Worm (Caenorhabditis elegans): ENCODE results near the gene ZK742.3.
A peak's percentile ranks its signal among the peaks of the same experiment; 100 is the strongest.

ZK742.3 gene

ce11 chrV:7809320-7810256, at the start of gene ZK742.3:
ZK742.3 (minus strand) TSS chrV:7809912.
- no peak for TF ChIP-seq ztf-11 (tag; optimal IDR thresholded peaks at IDR 0.05)
- TF ChIP-seq R02D3.7 (tag; optimal IDR thresholded peaks at IDR 0.05): no peak
- TF ChIP-seq lin-15B (tag; optimal IDR thresholded peaks at IDR 0.05): no peak
- TF ChIP-seq elt-1 (tag; optimal IDR thresholded peaks at IDR 0.05): no peak
- TF ChIP-seq mml-1 (tag; optimal IDR thresholded peaks at IDR 0.05): no peak
- TF ChIP-seq nhr-77 (tag; optimal IDR thresholded peaks at IDR 0.05): no peak
- TF ChIP-seq ztf-4 (tag; optimal IDR thresholded peaks at IDR 0.05): no peak
- no peak for TF ChIP-seq unc-62 (GFP tag; optimal IDR thresholded peaks at IDR 0.05)
- no peak for TF ChIP-seq unc-39 (tag; optimal IDR thresholded peaks at IDR 0.05)
- TF ChIP-seq pha-4 (tag; optimal IDR thresholded peaks at IDR 0.05): peak; percentile 31
- no peak for TF ChIP-seq jun-1 (tag; optimal IDR thresholded peaks at IDR 0.05)
- no peak for TF ChIP-seq egl-27 (tag; optimal IDR thresholded peaks at IDR 0.05)
- no peak for TF ChIP-seq nhr-11 (tag; optimal IDR thresholded peaks at IDR 0.05)
- no peak for TF ChIP-seq hmg-11 (tag; optimal IDR thresholded peaks at IDR 0.05)
- no peak for TF ChIP-seq ceh-9 (tag; optimal IDR thresholded peaks at IDR 0.05)
- peak; percentile 57 for TF ChIP-seq pqm-1 (tag; optimal IDR thresholded peaks at IDR 0.05)
- TF ChIP-seq egl-5 (tag; optimal IDR thresholded peaks at IDR 0.05): no peak
- TF ChIP-seq snpc-4 (tag; optimal IDR thresholded peaks at IDR 0.05): no peak
- no peak for TF ChIP-seq lin-39 (tag; optimal IDR thresholded peaks at IDR 0.05)
- no peak for TF ChIP-seq zag-1 (tag; optimal IDR thresholded peaks at IDR 0.05)
- TF ChIP-seq ceh-16 (tag; optimal IDR thresholded peaks at IDR 0.05): no peak
- peak; percentile 59 for TF ChIP-seq elt-2 (tag; optimal IDR thresholded peaks at IDR 0.05)

- TF ChIP-seq lsy-12 (tag; optimal IDR thresholded peaks at IDR 0.05) (peak; percentile 29), tbx-2 (tag; optimal IDR thresholded peaks at IDR 0.05) (peak; percentile 13), unc-62 (GFP tag; optimal IDR thresholded peaks at IDR 0.05) (no peak), elt-1 (tag; optimal IDR thresholded peaks at IDR 0.05) (no peak), ceh-28 (tag; optimal IDR thresholded peaks at IDR 0.05) (peak; percentile 48), aly-2 (tag; optimal IDR thresholded peaks at IDR 0.05) (peak; percentile 67), egl-27 (tag; optimal IDR thresholded peaks at IDR 0.05) (no peak), elt-2 (tag; optimal IDR thresholded peaks at IDR 0.05) (peak; percentile 33), nhr-23 (tag; optimal IDR thresholded peaks at IDR 0.05) (peak; percentile 35), zag-1 (tag; optimal IDR thresholded peaks at IDR 0.05) (no peak), nhr-43 (tag; optimal IDR thresholded peaks at IDR 0.05; ENCODE audit: poor library complexity, severe bottlenecking) (peak; percentile 56), nhr-77 (tag; optimal IDR thresholded peaks at IDR 0.05) (peak; percentile 15), ama-1 (optimal IDR thresholded peaks at IDR 0.05) (peak; percentile 74), nhr-25 (tag; optimal IDR thresholded peaks at IDR 0.05) (peak; percentile 16)
These were observed 48.2 kb upstream of the ZK742.3 start, which contains the start of gene C37C3.1 for ce11 chrV:7857931-7858330. C37C3.1 (plus strand) TSS chrV:7857963.

- TF ChIP-seq daf-12 (tag; optimal IDR thresholded peaks at IDR 0.05) (no peak), fos-1 (tag; optimal IDR thresholded peaks at IDR 0.05) (no peak), pqm-1 (tag; optimal IDR thresholded peaks at IDR 0.05) (no peak), nhr-23 (tag; optimal IDR thresholded peaks at IDR 0.05) (no peak), skn-1 (tag; optimal IDR thresholded peaks at IDR 0.05) (no peak), nhr-67 (tag; optimal IDR thresholded peaks at IDR 0.05) (no peak), lin-15B (tag; optimal IDR thresholded peaks at IDR 0.05) (no peak), tbx-2 (tag; optimal IDR thresholded peaks at IDR 0.05) (no peak), zag-1 (tag; optimal IDR thresholded peaks at IDR 0.05) (no peak), unc-62 (GFP tag; optimal IDR thresholded peaks at IDR 0.05) (no peak), sea-2 (GFP tag; optimal IDR thresholded peaks at IDR 0.05) (no peak), pha-4 (tag; optimal IDR thresholded peaks at IDR 0.05) (no peak), eor-1 (tag; optimal IDR thresholded peaks at IDR 0.05) (no peak), nhr-77 (tag; optimal IDR thresholded peaks at IDR 0.05) (no peak), jun-1 (tag; optimal IDR thresholded peaks at IDR 0.05) (no peak), ama-1 (optimal IDR thresholded peaks at IDR 0.05) (no peak)
These were observed 46.9 kb upstream of the ZK742.3 start for ce11 chrV:7856641-7857040.

Data from whole organism, L3 larva.